Fruit fly (Drosophila melanogaster) whole organism, embryonic: ENCODE measurements around the gene Lim3.

ENCODE experiments used
- Asciz ChIP-seq: fragments of 200-800 bp; sonication (Bioruptor generic); optimal IDR thresholded peaks from 2 replicates; lab custom pipeline; 2017; ENCODE audit warnings: missing biosample characterization, mild to moderate bottlenecking, missing genetic modification characterization, missing genetic modification reagents
- Awh ChIP-seq: fragments of 200-800 bp; sonication (Bioruptor generic); IDR thresholded peaks from 2 replicates; pipeline ENCODE4, ENCODE4 v1.3.6; 2022; ENCODE audit warnings: missing biosample characterization, missing genetic modification characterization
- CG10431 ChIP-seq: fragments of 200-800 bp; sonication (Bioruptor generic); optimal IDR thresholded peaks from 3 replicates; lab custom pipeline; 2018; ENCODE audit warnings: missing biosample characterization, mild to moderate bottlenecking, missing genetic modification characterization
- CG10959 ChIP-seq: fragments of 200-800 bp; sonication (Bioruptor generic); IDR thresholded peaks from 2 replicates; pipeline ENCODE4 v1.3.6; 2022; ENCODE audit warnings: missing biosample characterization, missing genetic modification characterization
- CG12391 ChIP-seq: fragments of 200-800 bp; sonication (Bioruptor generic); optimal IDR thresholded peaks from 3 replicates; lab custom pipeline; 2018; ENCODE audit warnings: missing biosample characterization, mild to moderate bottlenecking, missing genetic modification characterization, moderate library complexity
- CG15479 ChIP-seq: fragments of 200-800 bp; sonication (Bioruptor generic); optimal IDR thresholded peaks from 3 replicates; lab custom pipeline; 2019; ENCODE audit warnings: missing biosample characterization, mild to moderate bottlenecking, missing genetic modification characterization, moderate library complexity
- CG1647 ChIP-seq: fragments of 200-800 bp; sonication (Bioruptor generic); optimal IDR thresholded peaks from 3 replicates; lab custom pipeline; 2016; ENCODE audit warnings: missing biosample characterization, missing genetic modification characterization
- CG16863 ChIP-seq: fragments of 200-800 bp; sonication (Bioruptor generic); optimal IDR thresholded peaks from 3 replicates; lab custom pipeline; 2016; ENCODE audit warnings: missing biosample characterization, missing genetic modification characterization
- CG17361 ChIP-seq: fragments of 200-800 bp; sonication (Bioruptor generic); IDR thresholded peaks from 3 replicates; pipeline ENCODE4 v1.3.6; 2022; ENCODE audit warnings: missing biosample characterization, missing genetic modification characterization
- CG17912 ChIP-seq: fragments of 200-800 bp; sonication (Bioruptor generic); optimal IDR thresholded peaks from 2 replicates; lab custom pipeline; 2018; ENCODE audit warnings: missing biosample characterization, mild to moderate bottlenecking, missing genetic modification characterization
- CG2129 ChIP-seq: fragments of 200-800 bp; sonication (Bioruptor generic); IDR thresholded peaks from 2 replicates; pipeline ENCODE4 v1.3.6; 2022; ENCODE audit warnings: missing biosample characterization, missing genetic modification characterization; ENCODE audit not compliant: partially characterized antibody
- CG2199 ChIP-seq: fragments of 200-800 bp; sonication (Bioruptor generic); IDR thresholded peaks from 3 replicates; pipeline ENCODE4 v1.3.6; 2022; ENCODE audit warnings: missing biosample characterization, missing genetic modification characterization
- CG3163 ChIP-seq: fragments of 200-800 bp; sonication (Bioruptor generic); optimal IDR thresholded peaks from 3 replicates; lab custom pipeline; 2016; ENCODE audit warnings: missing biosample characterization, missing genetic modification characterization
- CG32767 ChIP-seq: fragments of 200-800 bp; sonication (Bioruptor generic); IDR thresholded peaks from 2 replicates; pipeline ENCODE4 v1.3.6; 2022; ENCODE audit warnings: missing biosample characterization, missing genetic modification characterization
- CG3281 ChIP-seq: fragments of 200-800 bp; sonication (Bioruptor generic); optimal IDR thresholded peaks from 3 replicates; lab custom pipeline; 2017; ENCODE audit warnings: missing biosample characterization, mild to moderate bottlenecking, missing genetic modification characterization
- CG3726 ChIP-seq: fragments of 200-800 bp; sonication (Bioruptor generic); IDR thresholded peaks from 3 replicates; pipeline ENCODE4, ENCODE4 v1.3.6; 2022; ENCODE audit warnings: missing biosample characterization, missing genetic modification characterization
- CG6689 ChIP-seq: fragments of 200-800 bp; sonication (Bioruptor generic); IDR thresholded peaks from 2 replicates; pipeline ENCODE4 v1.3.6; 2022; ENCODE audit warnings: missing biosample characterization, missing genetic modification characterization
- CG6854 ChIP-seq: fragments of 200-800 bp; sonication (Bioruptor generic); optimal IDR thresholded peaks from 3 replicates; lab custom pipeline; 2017; ENCODE audit warnings: missing biosample characterization, mild to moderate bottlenecking, missing genetic modification characterization
- CG7357 ChIP-seq: fragments of 200-800 bp; sonication (Bioruptor generic); IDR thresholded peaks from 3 replicates; pipeline ENCODE4 v1.3.6; 2022; ENCODE audit warnings: missing biosample characterization, missing genetic modification characterization
- CG8388 ChIP-seq: fragments of 200-800 bp; sonication (Bioruptor generic); optimal IDR thresholded peaks from 2 replicates; lab custom pipeline; 2019; ENCODE audit warnings: missing biosample characterization, mild to moderate bottlenecking, missing genetic modification characterization, moderate library complexity
- CTCF ChIP-seq: fragments of 200-800 bp; sonication (Bioruptor generic); optimal IDR thresholded peaks from 2 replicates; lab custom pipeline; 2017; ENCODE audit warnings: missing biosample characterization, mild to moderate bottlenecking, missing genetic modification characterization, moderate library complexity
- CrebB ChIP-seq: fragments of 200-800 bp; sonication (Bioruptor generic); optimal IDR thresholded peaks from 3 replicates; lab custom pipeline; 2018; ENCODE audit warnings: missing biosample characterization, mild to moderate bottlenecking, missing genetic modification characterization
- Dip3 ChIP-seq: fragments of 200-800 bp; sonication (Bioruptor generic); optimal IDR thresholded peaks from 3 replicates; lab custom pipeline; 2016; ENCODE audit warnings: missing biosample characterization, missing genetic modification characterization
- GATAe ChIP-seq: fragments of 200-800 bp; sonication (Bioruptor generic); conservative IDR thresholded peaks from 2 replicates; pipeline ENCODE4 v1.3.6; 2022; ENCODE audit warnings: missing biosample characterization, missing genetic modification characterization
- Gsc ChIP-seq: fragments of 200-800 bp; sonication (Bioruptor generic); IDR thresholded peaks from 2 replicates; pipeline ENCODE4 v1.3.6; 2022; ENCODE audit warnings: missing biosample characterization, missing genetic modification characterization
- HmgZ ChIP-seq: fragments of 200-800 bp; sonication (Bioruptor generic); optimal IDR thresholded peaks from 2 replicates; lab custom pipeline; 2018; ENCODE audit warnings: missing biosample characterization, mild to moderate bottlenecking, missing genetic modification characterization
- Hmr ChIP-seq: fragments of 200-800 bp; sonication (Bioruptor generic); optimal IDR thresholded peaks from 3 replicates; lab custom pipeline; 2017; ENCODE audit warnings: mild to moderate bottlenecking, missing biosample characterization, missing genetic modification reagents, missing genetic modification characterization
- Lim3 ChIP-seq: fragments of 200-800 bp; sonication (Bioruptor generic); IDR thresholded peaks from 2 replicates; pipeline ENCODE4 v1.3.6; 2022; ENCODE audit warnings: missing biosample characterization, missing genetic modification characterization
- Myb ChIP-seq: fragments of 200-800 bp; sonication (Bioruptor generic); optimal IDR thresholded peaks from 2 replicates; lab custom pipeline; 2016; ENCODE audit warnings: missing biosample characterization, missing genetic modification characterization
- Nf-YA ChIP-seq: fragments of 200-800 bp; sonication (Bioruptor generic); IDR thresholded peaks from 2 replicates; pipeline ENCODE4 v1.3.6; 2022; ENCODE audit warnings: missing biosample characterization, missing genetic modification characterization
- Nf-YC ChIP-seq: fragments of 200-800 bp; optimal IDR thresholded peaks from 3 replicates; lab custom pipeline; 2019; ENCODE audit warnings: missing biosample characterization, mild to moderate bottlenecking, missing genetic modification characterization, moderate library complexity
- Oli ChIP-seq: fragments of 200-800 bp; sonication (Bioruptor generic); optimal IDR thresholded peaks from 2 replicates; lab custom pipeline; 2018; ENCODE audit warnings: missing biosample characterization, mild to moderate bottlenecking, missing genetic modification characterization, moderate library complexity
- Pdp1 ChIP-seq, 2 experiments: fragments of 200-800 bp; sonication (Bioruptor generic); optimal IDR thresholded peaks; 3 replicates each; lab custom pipeline; 2016; ENCODE audit warnings: missing biosample characterization in 2 of 2, missing genetic modification characterization in 2 of 2, mild to moderate bottlenecking in 1 of 2, moderate library complexity in 1 of 2
- Ravus ChIP-seq: fragments of 200-800 bp; sonication (Bioruptor generic); IDR thresholded peaks from 2 replicates; pipeline ENCODE4 v1.3.6; 2022; ENCODE audit warnings: missing biosample characterization, missing genetic modification characterization
- Spps ChIP-seq: fragments of 200-800 bp; sonication (Bioruptor generic); optimal IDR thresholded peaks from 2 replicates; lab custom pipeline; 2018; ENCODE audit warnings: missing biosample characterization, mild to moderate bottlenecking, missing genetic modification characterization
- Sry-δ ChIP-seq: fragments of 200-800 bp; sonication (Bioruptor generic); optimal IDR thresholded peaks from 2 replicates; lab custom pipeline; 2016; ENCODE audit warnings: missing biosample characterization, missing genetic modification characterization
- Ssrp ChIP-seq: fragments of 200-800 bp; sonication (Bioruptor generic); optimal IDR thresholded peaks from 2 replicates; lab custom pipeline; 2018; ENCODE audit warnings: missing biosample characterization, mild to moderate bottlenecking, missing genetic modification characterization, moderate library complexity
- cas ChIP-seq: fragments of 200-800 bp; sonication (Bioruptor generic); IDR thresholded peaks from 2 replicates; pipeline ENCODE4 v1.3.6; 2022; ENCODE audit warnings: missing biosample characterization, missing genetic modification characterization
- crol ChIP-seq: fragments of 200-800 bp; sonication (Bioruptor generic); IDR thresholded peaks from 2 replicates; pipeline ENCODE4 v1.3.6; 2022; ENCODE audit warnings: missing biosample characterization, missing genetic modification characterization
- da ChIP-seq: fragments of 200-800 bp; sonication (Bioruptor generic); optimal IDR thresholded peaks from 2 replicates; lab custom pipeline; 2016; ENCODE audit warnings: missing biosample characterization, missing genetic modification characterization
- dati ChIP-seq: fragments of 200-800 bp; sonication (Bioruptor generic); IDR thresholded peaks from 2 replicates; pipeline ENCODE4 v1.3.6; 2022; ENCODE audit warnings: missing biosample characterization, missing genetic modification characterization
- fd64A ChIP-seq: fragments of 200-800 bp; sonication (Bioruptor generic); optimal IDR thresholded peaks from 3 replicates; lab custom pipeline; 2018; ENCODE audit warnings: missing biosample characterization, mild to moderate bottlenecking, missing genetic modification characterization
- grn ChIP-seq: fragments of 200-800 bp; sonication (Bioruptor generic); optimal IDR thresholded peaks from 3 replicates; lab custom pipeline; 2017; ENCODE audit warnings: missing biosample characterization, missing genetic modification characterization
- jumu ChIP-seq: fragments of 200-800 bp; sonication (Bioruptor generic); optimal IDR thresholded peaks from 3 replicates; lab custom pipeline; 2016; ENCODE audit warnings: missing biosample characterization, missing genetic modification characterization
- mld ChIP-seq: fragments of 200-800 bp; sonication (Bioruptor generic); IDR thresholded peaks from 3 replicates; pipeline ENCODE4 v1.3.6; 2022; ENCODE audit warnings: missing biosample characterization, missing genetic modification characterization; ENCODE audit not compliant: partially characterized antibody
- p53 ChIP-seq: fragments of 200-800 bp; sonication (Bioruptor generic); optimal IDR thresholded peaks from 2 replicates; lab custom pipeline; 2016; ENCODE audit warnings: missing biosample characterization, missing genetic modification characterization
- pan ChIP-seq, 4 experiments: fragments of >200 bp in 3 of 4; fragments of 200-800 bp in 1 of 4; sonication (Bioruptor generic) in 1 of 4; optimal IDR thresholded peaks in 3 of 4; IDR thresholded peaks in 1 of 4; 2 replicates each; pipeline versions ENCODE4 v1.3.6 to Lab custom; 2017 to 2022; ENCODE audit warnings: missing biosample characterization in 2 of 4, missing genetic modification characterization in 2 of 4, mixed read lengths in 1 of 4
- ro ChIP-seq: fragments of 200-800 bp; sonication (Bioruptor generic); IDR thresholded peaks from 2 replicates; pipeline ENCODE4 v1.3.6; 2022; ENCODE audit warnings: missing biosample characterization, missing genetic modification characterization
- sd ChIP-seq: fragments of 200-800 bp; sonication (Bioruptor generic); optimal IDR thresholded peaks from 3 replicates; lab custom pipeline; 2018; ENCODE audit warnings: missing biosample characterization, mild to moderate bottlenecking, missing genetic modification characterization, moderate library complexity
- tin ChIP-seq: fragments of 200-800 bp; sonication (Bioruptor generic); optimal IDR thresholded peaks from 3 replicates; lab custom pipeline; 2016; ENCODE audit warnings: missing biosample characterization, missing genetic modification characterization
- tna ChIP-seq: fragments of 200-800 bp; sonication (Bioruptor generic); IDR thresholded peaks from 2 replicates; pipeline ENCODE4 v1.3.6; 2022; ENCODE audit warnings: missing biosample characterization, missing genetic modification characterization; ENCODE audit not compliant: partially characterized antibody
- usp ChIP-seq: fragments of >200 bp; optimal IDR thresholded peaks from 2 replicates; lab custom pipeline; 2017; ENCODE audit warnings: missing biosample characterization, missing genetic modification characterization

Lim3 gene

dm6 chr2L:19120984-19121383 is 12.8 kb upstream of the Lim3 start (continued):
- TF ChIP-seq CG6854 (GFP tag; lab: Kevin White, UChicago) (peak; percentile 29), da (no peak), tin (peak; percentile 35), CG12391 (tag; lab: Kevin White, UChicago) (no peak), CG2199 (GFP tag; lab: Robert Waterston, UW) (no peak), Spps (tag; lab: Kevin White, UChicago) (no peak), Lim3 (GFP tag; lab: Robert Waterston, UW) (no peak), pan (optimal IDR thresholded peaks at IDR 0.05; lab: Kevin White, UChicago) (no peak), pan (GFP tag; optimal IDR thresholded peaks at IDR 0.05 in 1 of 2, IDR thresholded peaks at IDR 0.05 in 1 of 2) (peak in 1 of 2 experiments; percentile 37), Hmr (GFP tag; lab: Kevin White, UChicago) (peak; percentile 12), cas (GFP tag; lab: Robert Waterston, UW) (no peak), jumu (GFP tag; lab: Kevin White, UChicago) (no peak), Nf-YC (tag; lab: Kevin White, UChicago) (no peak), mld (GFP tag; lab: Robert Waterston, UW) (no peak), CG17361 (GFP tag; lab: Robert Waterston, UW) (peak; percentile 68), CTCF (GFP tag; lab: Kevin White, UChicago) (no peak), fd64A (GFP tag; lab: Kevin White, UChicago) (no peak), Oli (tag; lab: Kevin White, UChicago) (peak; percentile 52), Awh (no peak), sd (no peak), CG17912 (GFP tag; lab: Kevin White, UChicago) (no peak), p53 (no peak), dati (GFP tag; lab: Robert Waterston, UW) (no peak), CG3163 (GFP tag; lab: Kevin White, UChicago) (no peak), ro (no peak), CG10431 (GFP tag; lab: Kevin White, UChicago) (no peak), CG10959 (no peak), Myb (GFP tag; lab: Kevin White, UChicago) (peak; percentile 23), tna (GFP tag; lab: Robert Waterston, UW) (no peak), CG2129 (no peak), CG1647 (no peak), CG15479 (GFP tag; lab: Kevin White, UChicago) (no peak), CrebB (tag; lab: Kevin White, UChicago) (no peak), CG32767 (no peak), Dip3 (GFP tag; lab: Kevin White, UChicago) (peak; percentile 37), Ssrp (tag; lab: Kevin White, UChicago) (peak; percentile 62), CG3281 (GFP tag; lab: Kevin White, UChicago) (peak; percentile 55), CG7357 (GFP tag; lab: Robert Waterston, UW) (no peak), Gsc (GFP tag; lab: Robert Waterston, UW) (no peak), Ravus (GFP tag; lab: Robert Waterston, UW) (no peak), CG3726 (GFP tag; lab: Robert Waterston, UW) (no peak), Asciz (no peak), usp (GFP tag; lab: Kevin White, UChicago) (no peak), Sry-δ (GFP tag; lab: Kevin White, UChicago) (no peak), CG6689 (GFP tag; lab: Robert Waterston, UW) (0 out of 2 replicates have a peak, but pooled peaks have one; percentile 23), grn (GFP tag; lab: Kevin White, UChicago) (no peak), CG16863 (GFP tag; lab: Kevin White, UChicago) (no peak), CG8388 (peak; percentile 20), GATAe (GFP tag; lab: Robert Waterston, UW) (no peak), HmgZ (tag; lab: Kevin White, UChicago) (no peak), Pdp1 (GFP tag; optimal IDR thresholded peaks at IDR 0.05; lab: Kevin White, UChicago) (peak; percentile 11 to 26), crol (GFP tag; lab: Robert Waterston, UW) (no peak), Nf-YA (GFP tag; lab: Robert Waterston, UW) (0 out of 2 replicates have a peak, but pooled peaks have one; percentile 12)
